Fruit fly (Drosophila melanogaster) whole organism: ENCODE data around the gene bora.
A peak's percentile ranks its signal among the peaks of the same experiment; 100 is the strongest.

Source experiments
- CG8478 ChIP-seq: fragments of >200 bp; optimal IDR thresholded peaks from 2 replicates; lab custom pipeline; 2018; ENCODE audit warnings: inconsistent platforms
- Dll ChIP-seq: fragments of >200 bp; optimal IDR thresholded peaks from 2 replicates; lab custom pipeline; 2017
- EcR ChIP-seq, 2 experiments: fragments of >200 bp; optimal IDR thresholded peaks; 2 replicates each; lab custom pipeline; 2017; ENCODE audit warnings: missing biosample characterization in 2 of 2, missing genetic modification characterization in 2 of 2, missing genetic modification reagents in 2 of 2
- pan ChIP-seq: fragments of >200 bp; optimal IDR thresholded peaks from 2 replicates; lab custom pipeline; 2017
- psq ChIP-seq: fragments of >200 bp; optimal IDR thresholded peaks from 2 replicates; lab custom pipeline; 2017
- usp ChIP-seq: fragments of >200 bp; optimal IDR thresholded peaks from 2 replicates; lab custom pipeline; 2017; ENCODE audit warnings: missing biosample characterization, missing genetic modification characterization, mixed read lengths

bora gene

DNA sequence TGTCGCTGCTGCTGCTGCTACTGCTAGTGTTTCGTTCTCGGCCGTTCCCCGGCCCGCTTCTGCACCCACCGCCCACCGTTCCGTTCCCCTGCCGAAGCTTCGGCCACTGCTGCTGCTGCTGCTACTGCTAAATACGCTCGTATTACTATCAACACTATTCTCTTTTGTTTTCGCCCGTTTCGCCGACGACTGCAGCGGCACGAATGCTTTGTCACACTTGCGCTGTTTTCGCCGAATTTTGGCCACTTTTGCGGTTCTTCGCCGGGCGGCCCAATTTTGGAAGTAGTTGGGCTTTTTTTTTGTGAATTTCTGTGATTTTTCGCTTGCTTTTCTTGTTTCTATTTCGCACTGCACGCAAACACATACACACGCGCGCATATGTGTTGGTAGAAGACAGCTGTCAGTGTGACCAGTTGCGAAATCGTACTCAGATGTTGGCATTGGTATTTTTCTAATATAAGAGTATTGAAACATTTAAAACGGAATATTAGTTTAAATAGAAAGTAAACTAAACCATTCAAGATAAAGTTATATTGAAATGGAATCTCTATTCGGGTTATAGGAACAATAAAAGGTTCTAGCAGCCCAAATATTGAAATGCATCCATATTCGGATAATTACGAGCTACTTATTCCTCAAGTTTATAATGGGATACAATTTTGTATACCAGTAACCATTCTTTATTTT, 614 bp upstream of the bora start, which contains the start of gene not:
Gene not (minus strand): TSS at position 395 of the 687 bp plus-strand sequence.
- no peak for TF ChIP-seq CG8478
- no peak for TF ChIP-seq psq (lab: Kevin White, UChicago)
- TF ChIP-seq Dll, result no peak
- no peak for TF ChIP-seq pan (lab: Kevin White, UChicago)
- no peak for TF ChIP-seq usp (GFP tag; lab: Kevin White, UChicago)
- no peak for TF ChIP-seq EcR (GFP tag; optimal IDR thresholded peaks at IDR 0.05; lab: Kevin White, UChicago)

DNA sequence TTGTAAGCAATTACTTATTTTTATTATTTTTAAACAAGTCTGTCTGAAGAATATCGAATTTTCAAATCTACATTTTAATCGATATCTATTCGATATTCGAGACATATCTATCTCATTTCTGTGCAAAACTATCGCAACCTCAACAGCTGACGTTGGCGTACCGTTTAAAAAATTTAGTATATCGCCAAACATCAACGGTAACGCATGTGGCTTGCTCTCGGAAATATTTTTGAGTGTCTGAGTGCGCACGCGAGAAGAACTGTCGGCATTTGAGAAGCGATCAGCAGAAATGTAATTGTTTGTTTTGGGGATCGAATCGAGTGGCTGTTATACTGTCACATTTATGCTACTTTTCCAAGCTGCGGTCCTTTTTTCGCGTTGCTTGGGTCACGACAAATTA, 3.3 kb downstream of the bora start, which contains the start of gene MYPT-75D:
Gene MYPT-75D (plus strand): TSS at position 174 of the 400 bp plus-strand sequence.
- TF ChIP-seq usp (GFP tag; lab: Kevin White, UChicago), result no peak
- TF ChIP-seq psq (lab: Kevin White, UChicago), result no peak
- no peak for TF ChIP-seq Dll
- no peak for TF ChIP-seq pan (lab: Kevin White, UChicago)
- no peak for TF ChIP-seq EcR (GFP tag; optimal IDR thresholded peaks at IDR 0.05; lab: Kevin White, UChicago)
- TF ChIP-seq CG8478, result no peak

DNA sequence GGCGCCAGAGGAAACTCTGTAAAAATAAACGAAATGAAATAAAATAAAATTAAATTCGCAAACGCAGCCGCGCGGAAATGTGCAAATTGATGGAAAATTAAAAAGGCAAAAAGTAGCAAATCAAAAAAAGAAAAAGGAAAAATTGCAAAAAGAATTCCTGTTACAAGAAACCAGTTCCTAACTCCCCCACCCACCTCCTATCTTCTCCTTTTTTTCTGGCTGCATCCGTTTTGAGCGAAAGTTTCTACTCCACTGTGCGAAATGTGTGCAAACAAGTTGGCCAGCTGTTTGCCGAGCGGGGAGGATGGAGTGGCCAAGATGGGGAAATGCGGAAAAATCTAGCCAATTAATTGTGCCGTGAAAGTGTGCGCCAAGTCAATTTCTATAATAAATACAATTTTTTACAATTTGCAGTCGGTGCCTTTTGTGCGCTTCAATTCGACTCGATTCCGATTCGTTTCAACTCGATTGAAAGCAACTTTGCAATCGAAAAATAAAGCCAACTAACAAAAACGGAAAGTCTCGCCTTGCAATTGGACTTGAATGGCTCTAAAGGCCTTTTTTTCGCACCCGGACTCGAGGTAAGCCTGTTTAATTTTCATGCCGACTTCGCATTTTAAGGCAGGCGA, 4.1 kb downstream of the bora start:
- no peak for TF ChIP-seq psq (lab: Kevin White, UChicago)
- TF ChIP-seq EcR (GFP tag; optimal IDR thresholded peaks at IDR 0.05; lab: Kevin White, UChicago), result no peak
- TF ChIP-seq Dll, result no peak
- no peak for TF ChIP-seq pan (lab: Kevin White, UChicago)
- TF ChIP-seq usp (GFP tag; lab: Kevin White, UChicago), result no peak
- TF ChIP-seq CG8478, result no peak

DNA sequence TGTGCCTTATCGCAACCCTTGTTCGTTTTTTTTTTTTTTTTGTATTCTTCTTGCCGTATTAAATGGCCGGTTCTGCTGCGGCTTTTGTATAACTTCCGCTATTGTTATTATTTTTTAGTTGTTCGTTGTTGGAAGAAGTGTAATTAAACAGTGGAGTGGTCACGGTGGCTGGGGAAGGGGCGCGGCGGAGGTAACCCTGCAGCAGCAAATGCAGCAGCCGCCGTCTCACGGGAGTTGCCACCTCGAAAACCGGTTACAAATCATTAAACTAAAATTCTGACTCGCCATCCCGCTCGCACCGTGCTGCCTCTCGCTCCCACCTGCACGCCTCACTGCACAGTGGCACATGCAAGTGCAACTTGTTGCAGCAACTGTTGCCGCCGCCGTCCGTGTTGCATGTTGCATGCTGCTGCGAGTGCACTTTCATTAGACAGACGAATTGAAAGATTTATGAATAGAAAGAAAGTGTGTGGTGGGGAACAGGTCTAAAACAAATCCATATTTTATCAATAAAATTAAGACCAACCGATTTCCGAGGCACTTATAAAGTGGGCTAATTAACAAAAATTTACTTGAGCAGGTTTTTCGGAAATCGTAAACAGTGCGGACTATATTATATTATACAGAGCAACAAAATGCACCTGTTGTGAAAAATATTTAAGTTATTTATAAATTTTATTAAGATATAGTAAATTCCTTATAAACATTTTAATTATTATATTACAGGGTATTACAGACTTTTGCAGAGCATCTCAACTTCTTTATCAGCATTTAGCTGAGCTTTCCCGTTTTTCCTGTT, 5.4 kb downstream of the bora start:
- TF ChIP-seq EcR (GFP tag; optimal IDR thresholded peaks at IDR 0.05; lab: Kevin White, UChicago), result no peak

DNA sequence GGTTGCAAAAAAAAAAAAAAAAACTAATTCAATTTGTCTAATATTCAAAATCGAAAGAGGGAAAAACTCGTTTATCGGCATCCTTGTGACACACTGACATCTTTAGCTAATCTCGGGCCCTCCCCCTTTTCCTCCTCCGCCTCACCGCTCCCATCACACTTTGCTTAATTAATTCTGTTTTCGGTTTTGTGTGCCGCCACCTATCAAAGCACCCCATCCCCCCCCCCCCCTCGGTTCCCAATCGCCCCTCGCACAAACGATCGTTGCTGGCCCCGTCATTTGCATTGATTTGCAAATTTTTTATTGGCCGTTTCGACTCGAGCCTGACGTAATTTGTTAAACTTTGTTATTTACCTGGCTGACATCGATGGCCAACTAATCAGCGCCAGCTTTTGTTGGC, 6.0 kb downstream of the bora start:
- TF ChIP-seq pan (lab: Kevin White, UChicago) (no peak), EcR (GFP tag; optimal IDR thresholded peaks at IDR 0.05; lab: Kevin White, UChicago) (no peak), CG8478 (no peak), usp (GFP tag; lab: Kevin White, UChicago) (no peak), Dll (no peak), psq (lab: Kevin White, UChicago) (no peak)

DNA sequence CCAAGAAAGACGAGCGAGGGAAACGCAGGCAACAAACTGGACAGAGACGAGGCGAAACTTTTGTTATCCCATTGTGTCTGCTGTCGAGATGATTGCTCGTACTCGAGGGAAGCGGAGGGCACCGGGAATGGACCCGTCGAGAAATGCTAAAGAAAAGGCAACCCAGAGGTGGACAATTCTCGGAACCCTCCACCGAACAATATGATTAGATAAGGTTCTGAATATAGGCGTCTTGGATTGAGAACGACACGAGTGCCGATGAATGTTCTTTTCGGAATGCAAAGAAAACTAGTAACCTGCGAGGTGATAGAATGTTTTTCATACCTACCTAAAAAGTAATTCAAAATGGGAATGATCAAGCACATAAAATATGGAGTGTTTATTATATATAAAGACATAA, 7.4 kb downstream of the bora start:
- TF ChIP-seq usp (GFP tag; lab: Kevin White, UChicago) (no peak), pan (lab: Kevin White, UChicago) (no peak), psq (lab: Kevin White, UChicago) (no peak), Dll (no peak), EcR (GFP tag; optimal IDR thresholded peaks at IDR 0.05; lab: Kevin White, UChicago) (no peak), CG8478 (no peak)

DNA sequence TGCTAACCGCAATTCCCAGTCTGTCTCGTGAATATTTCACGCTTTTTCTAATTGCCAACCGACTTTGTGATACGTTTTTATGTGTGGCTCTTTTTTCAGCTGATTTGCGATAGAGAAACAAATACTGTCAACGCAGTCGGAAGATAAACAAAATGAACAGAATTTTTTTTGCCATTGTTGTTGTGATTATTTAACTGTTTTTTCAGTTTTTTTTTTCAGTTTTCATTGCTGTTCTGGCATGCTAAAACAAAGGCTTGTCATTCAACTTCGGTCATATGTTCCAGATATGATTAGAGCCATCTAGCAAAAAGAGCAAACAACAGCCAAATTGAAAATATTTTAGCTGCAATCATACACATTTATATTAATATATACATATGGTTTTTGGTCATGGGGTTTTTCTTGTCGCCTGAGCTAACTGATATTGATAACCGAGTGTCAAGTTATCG, 9.7 kb downstream of the bora start:
- TF ChIP-seq psq (lab: Kevin White, UChicago) (no peak), usp (GFP tag; lab: Kevin White, UChicago) (no peak)

DNA sequence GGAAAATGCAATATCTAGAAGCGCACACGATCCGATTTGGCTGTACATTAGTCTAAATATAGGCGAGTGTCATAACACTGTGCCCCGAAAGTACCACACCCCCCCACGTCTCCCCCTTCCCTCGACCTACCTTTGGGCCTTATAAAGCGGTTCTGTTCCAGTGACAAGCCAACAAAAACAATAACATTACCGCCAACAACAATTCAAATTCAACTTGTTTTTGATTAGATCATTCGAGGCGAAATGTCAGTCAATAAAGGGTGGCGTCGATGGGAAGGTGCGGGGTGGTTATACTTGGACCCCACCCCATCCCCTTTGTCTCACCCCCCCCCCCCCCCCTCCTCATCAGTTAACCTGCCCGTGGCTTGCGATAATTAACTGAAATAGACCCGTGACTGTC, 10.6 kb downstream of the bora start:
- TF ChIP-seq pan (lab: Kevin White, UChicago) (no peak), CG8478 (no peak), Dll (no peak), usp (GFP tag; lab: Kevin White, UChicago) (no peak), psq (lab: Kevin White, UChicago) (no peak), EcR (GFP tag; optimal IDR thresholded peaks at IDR 0.05; lab: Kevin White, UChicago) (no peak)

DNA sequence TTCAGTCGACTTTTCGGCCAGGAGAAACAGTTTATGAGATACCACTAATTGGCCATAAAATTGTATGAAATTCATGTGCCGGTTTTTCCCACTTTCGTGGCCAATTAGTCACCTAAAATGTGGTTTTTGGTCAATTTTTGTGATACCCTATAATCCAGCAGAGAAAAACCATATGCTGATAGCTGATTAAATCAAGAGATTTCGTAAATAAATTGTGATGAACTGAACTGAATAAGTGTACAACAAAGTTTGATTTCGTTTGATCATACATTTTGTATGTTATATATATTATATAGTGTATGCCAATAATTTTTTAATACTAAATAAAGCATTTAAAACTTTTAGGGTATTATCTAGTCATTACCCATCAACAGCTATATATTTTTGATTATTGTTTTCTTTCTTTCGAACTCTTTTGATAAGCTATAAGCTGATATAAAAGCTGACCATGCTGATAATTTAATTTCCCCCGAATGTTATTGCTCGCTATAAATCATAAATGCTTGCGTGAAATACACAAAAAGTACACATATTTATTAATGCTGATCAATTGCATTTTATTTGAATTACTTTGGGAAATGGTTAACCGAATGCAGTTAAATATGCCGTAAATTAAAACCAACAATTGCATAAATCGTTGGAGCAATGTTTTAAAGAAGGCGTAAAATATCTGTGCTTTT, 12.4 kb downstream of the bora start:
- TF ChIP-seq CG8478 (no peak), pan (lab: Kevin White, UChicago) (peak; percentile 32)

DNA sequence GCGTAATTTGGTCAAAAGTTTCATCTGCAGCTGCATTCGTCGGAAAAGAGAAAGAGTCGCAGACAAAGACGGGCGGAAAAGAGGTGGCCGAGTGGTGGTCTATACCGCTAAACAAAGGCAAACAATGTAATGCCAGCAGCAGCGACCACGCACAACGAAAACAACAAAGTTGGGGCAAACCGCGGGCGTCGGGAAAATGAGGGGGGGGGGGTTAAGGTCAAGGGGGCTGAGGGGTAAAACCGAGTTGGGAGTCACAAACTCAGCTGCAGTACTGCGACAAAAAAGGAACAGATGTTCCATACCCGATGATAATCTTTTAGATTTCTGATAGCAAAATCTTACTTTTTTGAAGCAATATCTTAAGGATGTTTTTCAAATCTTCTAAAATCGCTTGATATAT, 14.3 kb downstream of the bora start:
- no peak for TF ChIP-seq usp (GFP tag; lab: Kevin White, UChicago)
- no peak for TF ChIP-seq CG8478
- TF ChIP-seq EcR (GFP tag; optimal IDR thresholded peaks at IDR 0.05; lab: Kevin White, UChicago), result no peak
- no peak for TF ChIP-seq psq (lab: Kevin White, UChicago)
- TF ChIP-seq pan (lab: Kevin White, UChicago), result no peak
- TF ChIP-seq Dll, result no peak

DNA sequence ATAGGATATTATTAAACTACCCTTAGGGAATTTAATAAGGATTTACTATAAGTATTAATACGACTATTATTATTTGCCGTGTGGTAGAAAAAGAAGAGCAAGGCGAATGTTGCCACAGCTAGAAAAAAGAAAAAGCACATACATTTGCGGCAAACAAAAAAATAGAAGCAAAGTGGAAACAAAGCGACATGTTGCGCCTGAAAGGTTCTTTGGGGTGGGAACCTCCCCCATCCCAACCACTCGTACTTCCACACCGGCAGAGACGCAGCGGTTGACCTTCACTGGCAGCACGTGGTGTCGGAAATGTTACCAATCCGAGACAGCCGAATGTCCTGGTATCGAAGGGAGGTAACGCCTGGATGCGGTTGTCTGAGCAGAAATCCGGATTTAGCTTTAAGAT, 14.9 kb downstream of the bora start:
- TF ChIP-seq psq (lab: Kevin White, UChicago), result no peak
- TF ChIP-seq usp (GFP tag; lab: Kevin White, UChicago), result no peak
- no peak for TF ChIP-seq pan (lab: Kevin White, UChicago)
- no peak for TF ChIP-seq CG8478
- TF ChIP-seq Dll, result no peak
- no peak for TF ChIP-seq EcR (GFP tag; optimal IDR thresholded peaks at IDR 0.05; lab: Kevin White, UChicago)

DNA sequence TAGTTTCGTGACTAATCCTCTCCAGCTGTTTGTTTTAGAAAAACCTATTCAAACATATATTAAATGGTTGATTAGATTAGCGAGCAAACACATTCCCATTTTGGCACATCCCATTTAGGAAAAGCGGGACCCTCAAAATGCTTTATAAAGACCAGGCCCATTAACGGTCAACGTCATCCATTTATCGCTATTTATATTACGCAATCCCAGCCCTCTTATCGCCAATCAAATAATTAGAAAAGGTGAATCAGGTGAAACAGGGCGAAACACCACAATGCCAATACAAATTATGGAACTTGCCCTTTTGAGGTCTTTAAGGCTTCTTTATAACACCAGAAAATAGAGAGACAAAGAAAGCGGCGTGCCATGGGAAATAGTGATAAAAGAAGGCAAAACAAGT, 15.6 kb downstream of the bora start:
- no peak for TF ChIP-seq Dll
- no peak for TF ChIP-seq psq (lab: Kevin White, UChicago)
- no peak for TF ChIP-seq usp (GFP tag; lab: Kevin White, UChicago)
- TF ChIP-seq CG8478, result no peak
- TF ChIP-seq pan (lab: Kevin White, UChicago), result no peak
- TF ChIP-seq EcR (GFP tag; optimal IDR thresholded peaks at IDR 0.05; lab: Kevin White, UChicago), result no peak
